Worm (Caenorhabditis elegans): ENCODE data around the gene M18.6.

Gene M18.6

ce11 chrIV:12121076-12121475 is at the start of gene M18.6, which contains the start of gene ddb-1:
Gene M18.6 (plus strand): TSS chrIV:12121310.
Gene ddb-1 (minus strand): TSS chrIV:12121165.
- TF ChIP-seq dao-5 (tag; optimal IDR thresholded peaks at IDR 0.05) = no peak
- TF ChIP-seq W03F9.2 (tag; optimal IDR thresholded peaks at IDR 0.05) = peak; percentile 53

DNA sequence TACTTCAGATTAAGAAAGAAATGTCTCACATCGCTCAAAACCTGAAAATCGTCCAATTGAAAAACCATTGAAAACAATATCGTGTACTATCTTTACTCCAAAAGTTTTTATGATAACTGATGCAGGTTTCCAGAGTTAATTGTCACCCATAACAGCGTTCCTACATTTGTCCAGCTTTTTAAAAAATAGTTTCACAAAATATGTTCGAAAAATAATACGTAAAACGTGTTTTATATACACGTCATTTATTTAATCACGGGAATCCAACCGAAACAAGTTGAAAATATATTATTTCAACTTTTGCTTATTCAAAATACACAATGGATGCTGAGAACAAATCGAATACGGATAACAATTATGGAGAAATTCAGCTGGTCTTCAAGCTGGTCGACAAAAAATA is 45.6 kb upstream of the M18.6 start, which contains the start of gene K08E4.7:
K08E4.7 (plus strand) TSS at position 301 of the 400 bp plus-strand sequence.
- TF ChIP-seq W03F9.2 (tag; optimal IDR thresholded peaks at IDR 0.05) = no peak

DNA sequence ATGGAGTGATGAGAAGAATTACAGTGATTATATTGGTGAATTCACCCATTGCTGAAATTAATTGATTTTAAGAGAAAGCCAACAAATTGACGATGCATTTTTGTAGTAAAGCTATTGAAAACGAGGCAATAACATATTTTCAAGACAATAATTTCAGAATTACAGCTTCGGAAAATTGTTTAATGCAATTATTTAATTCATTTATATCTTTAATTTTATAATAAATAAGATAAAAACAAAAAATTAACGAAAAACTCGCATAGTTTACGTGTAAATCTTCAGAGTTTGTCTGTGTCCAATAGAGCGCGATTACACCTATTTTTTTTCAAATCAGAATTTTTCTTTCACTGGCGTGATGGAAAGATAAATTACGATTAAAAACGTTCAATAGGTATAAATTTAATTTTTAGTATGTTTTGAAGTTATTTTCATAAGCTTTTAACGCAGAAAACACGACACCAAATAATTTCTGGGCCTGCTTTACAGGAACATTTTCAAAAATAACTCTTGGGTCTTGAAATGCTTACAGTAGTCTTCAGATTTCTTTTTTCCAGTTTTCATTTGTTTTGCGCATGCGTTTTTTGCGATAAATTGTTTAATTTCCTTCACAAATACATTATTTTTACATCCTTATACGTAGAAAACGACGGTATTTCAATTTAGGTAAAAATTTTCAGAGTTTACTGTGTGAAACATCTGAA is 42.8 kb upstream of the M18.6 start, which contains the start of gene tmed-1:
tmed-1 (minus strand) TSS at position 51 of the 701 bp plus-strand sequence.
- no peak for TF ChIP-seq dao-5 (tag; optimal IDR thresholded peaks at IDR 0.05)
- peak; percentile 49 for TF ChIP-seq W03F9.2 (tag; optimal IDR thresholded peaks at IDR 0.05)

DNA sequence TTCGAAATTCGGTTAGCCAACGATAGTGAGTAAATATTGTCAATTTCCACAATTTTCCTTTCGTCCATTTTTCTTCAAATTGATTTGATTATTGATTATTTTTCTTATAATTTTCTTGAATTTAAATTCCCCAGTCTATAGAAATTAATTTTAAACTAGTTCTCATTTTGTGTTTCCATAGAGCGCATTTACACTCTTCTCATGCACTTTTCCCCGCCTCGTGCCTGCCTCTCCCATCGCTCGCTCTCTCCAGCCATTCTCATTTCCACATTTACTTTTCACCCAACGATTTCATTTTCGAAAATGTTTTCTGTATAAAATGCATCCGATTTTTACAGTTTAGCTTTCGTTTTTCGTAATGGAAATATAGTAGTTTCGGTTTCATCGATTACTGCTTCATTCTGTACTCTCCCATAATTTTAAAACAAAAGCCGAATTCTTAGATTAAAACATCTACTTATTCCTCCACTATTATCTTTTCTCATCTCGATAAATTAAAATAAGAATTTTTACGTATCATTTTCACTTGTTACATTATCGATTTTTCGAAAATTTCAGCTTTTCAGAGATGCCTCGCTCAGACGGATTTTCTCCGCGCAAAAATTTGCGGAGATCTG is 42.1 kb upstream of the M18.6 start, which contains the start of gene lex-1:
lex-1 (plus strand) TSS at position 567 of the 617 bp plus-strand sequence.
- peak; percentile 8 for TF ChIP-seq W03F9.2 (tag; optimal IDR thresholded peaks at IDR 0.05)
- TF ChIP-seq dao-5 (tag; optimal IDR thresholded peaks at IDR 0.05) = no peak
- TF ChIP-seq him-1 (tag; optimal IDR thresholded peaks at IDR 0.05) = no peak

- TF ChIP-seq dao-5 (tag; optimal IDR thresholded peaks at IDR 0.05) (no peak), him-1 (tag; optimal IDR thresholded peaks at IDR 0.05) (no peak), W03F9.2 (tag; optimal IDR thresholded peaks at IDR 0.05) (no peak)
These were observed 40.3 kb upstream of the M18.6 start for ce11 chrIV:12080807-12081206.

- no peak for TF ChIP-seq him-1 (tag; optimal IDR thresholded peaks at IDR 0.05)
- no peak for TF ChIP-seq W03F9.2 (tag; optimal IDR thresholded peaks at IDR 0.05)
These were observed 36.9 kb upstream of the M18.6 start, which contains the start of gene repo-1 for ce11 chrIV:12084178-12084577. Gene repo-1 (plus strand): TSS chrIV:12084478.

DNA sequence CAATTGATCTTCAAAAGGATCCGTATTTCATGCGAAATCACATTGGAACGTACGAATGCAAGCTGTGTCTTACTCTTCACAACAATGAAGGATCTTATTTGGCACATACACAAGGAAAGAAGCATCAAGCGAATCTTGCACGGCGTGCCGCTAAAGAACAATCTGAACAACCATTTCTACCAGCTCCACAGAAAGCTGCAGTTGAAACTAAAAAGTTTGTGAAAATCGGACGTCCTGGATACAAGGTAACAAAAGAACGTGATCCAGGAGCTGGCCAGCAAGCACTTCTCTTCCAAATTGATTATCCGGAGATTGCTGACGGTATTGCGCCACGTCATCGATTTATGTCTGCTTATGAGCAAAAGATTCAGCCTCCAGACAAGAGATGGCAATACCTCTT is 36.5 kb upstream of the M18.6 start:
- TF ChIP-seq W03F9.2 (tag; optimal IDR thresholded peaks at IDR 0.05) = no peak

- no peak for TF ChIP-seq him-1 (tag; optimal IDR thresholded peaks at IDR 0.05)
- no peak for TF ChIP-seq W03F9.2 (tag; optimal IDR thresholded peaks at IDR 0.05)
- no peak for TF ChIP-seq dao-5 (tag; optimal IDR thresholded peaks at IDR 0.05)
These were observed 36.0 kb upstream of the M18.6 start, which contains the start of gene rbm-34 for ce11 chrIV:12085120-12085519. Gene rbm-34 (plus strand): TSS chrIV:12085420.

DNA sequence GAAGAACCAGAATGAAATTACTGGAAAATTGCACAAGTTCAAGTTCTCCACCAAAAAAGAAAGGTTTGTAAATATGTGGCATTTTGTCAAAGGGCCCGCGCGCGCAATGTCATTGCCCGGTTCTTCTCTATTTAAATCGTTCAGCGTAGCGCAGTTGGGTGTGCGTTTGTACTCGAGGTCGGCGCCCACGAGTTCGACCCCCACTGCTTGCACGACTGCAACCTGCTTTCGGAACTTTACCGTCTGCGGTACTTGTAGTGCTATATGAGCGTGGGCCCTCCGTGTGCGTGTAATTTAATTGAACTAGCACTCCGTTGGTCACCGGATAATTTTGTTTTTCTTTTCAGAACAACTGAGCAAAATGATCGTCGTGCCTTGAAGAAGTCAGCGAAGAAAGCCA is 34.6 kb upstream of the M18.6 start:
- TF ChIP-seq W03F9.2 (tag; optimal IDR thresholded peaks at IDR 0.05) (peak; percentile 12), him-1 (tag; optimal IDR thresholded peaks at IDR 0.05) (peak; percentile 36), dao-5 (tag; optimal IDR thresholded peaks at IDR 0.05) (peak; percentile 70)

- TF ChIP-seq dao-5 (tag; optimal IDR thresholded peaks at IDR 0.05) = no peak
- TF ChIP-seq W03F9.2 (tag; optimal IDR thresholded peaks at IDR 0.05) = no peak
- no peak for TF ChIP-seq him-1 (tag; optimal IDR thresholded peaks at IDR 0.05)
These were observed 32.2 kb upstream of the M18.6 start for ce11 chrIV:12088898-12089297.

- TF ChIP-seq W03F9.2 (tag; optimal IDR thresholded peaks at IDR 0.05) = no peak
- TF ChIP-seq dao-5 (tag; optimal IDR thresholded peaks at IDR 0.05) = no peak
- TF ChIP-seq him-1 (tag; optimal IDR thresholded peaks at IDR 0.05) = no peak
These were observed 31.6 kb upstream of the M18.6 start, which contains the start of gene F11A10.6 for ce11 chrIV:12089551-12089950. Gene F11A10.6 (minus strand): TSS chrIV:12089651.

- TF ChIP-seq W03F9.2 (tag; optimal IDR thresholded peaks at IDR 0.05) (no peak), dao-5 (tag; optimal IDR thresholded peaks at IDR 0.05) (no peak), him-1 (tag; optimal IDR thresholded peaks at IDR 0.05) (no peak)
These were observed 29.0 kb upstream of the M18.6 start, which contains the start of gene mig-32 for ce11 chrIV:12092113-12092512. Gene mig-32 (minus strand): TSS chrIV:12092213.

DNA sequence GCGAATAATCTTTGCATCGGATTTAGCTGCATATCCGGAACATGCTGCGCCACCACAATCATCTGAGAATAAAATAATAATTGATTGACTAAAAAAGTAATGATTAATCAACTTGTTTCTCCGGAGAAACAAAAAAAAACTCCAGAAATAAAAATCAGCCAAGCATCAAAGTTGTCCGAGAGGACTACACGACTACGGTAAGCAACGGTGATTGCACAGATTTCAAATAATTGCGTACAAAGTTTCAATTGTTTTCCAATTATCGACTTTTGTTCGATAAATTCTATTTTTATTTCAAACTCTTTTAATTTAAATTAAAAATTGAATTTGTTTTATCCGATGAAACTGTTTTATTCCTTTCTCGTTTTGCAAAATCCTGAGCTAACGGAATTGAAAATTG is 27.7 kb upstream of the M18.6 start, which contains the start of gene cpsf-4:
cpsf-4 (minus strand) TSS at position 62 of the 400 bp plus-strand sequence.
- TF ChIP-seq dao-5 (tag; optimal IDR thresholded peaks at IDR 0.05) = no peak
- TF ChIP-seq W03F9.2 (tag; optimal IDR thresholded peaks at IDR 0.05) = no peak
- no peak for TF ChIP-seq him-1 (tag; optimal IDR thresholded peaks at IDR 0.05)

DNA sequence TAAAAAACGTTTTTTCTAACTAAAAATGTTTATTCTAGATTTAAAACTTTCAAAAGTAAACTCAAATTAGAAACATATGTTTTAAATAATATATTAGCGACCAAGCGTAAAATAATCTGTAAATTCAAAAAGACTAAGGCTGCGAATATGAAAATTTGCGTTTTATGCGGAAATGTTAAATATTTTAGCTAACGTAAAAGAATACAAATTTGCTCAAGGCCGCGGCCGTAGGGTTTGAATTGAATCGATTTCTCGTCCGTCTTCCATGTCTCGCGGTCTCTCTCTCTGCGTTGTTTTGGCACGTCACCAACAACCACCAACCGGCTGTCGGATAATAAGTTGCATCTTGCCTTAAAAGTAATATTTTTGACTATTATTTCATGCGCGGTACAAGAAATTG is 27.3 kb upstream of the M18.6 start, which contains the start of gene F11A10.5:
F11A10.5 (plus strand) TSS at position 301 of the 400 bp plus-strand sequence.
- TF ChIP-seq him-1 (tag; optimal IDR thresholded peaks at IDR 0.05) (no peak), W03F9.2 (tag; optimal IDR thresholded peaks at IDR 0.05) (no peak), dao-5 (tag; optimal IDR thresholded peaks at IDR 0.05) (no peak)

Data from whole organism, L4/young adult.